Worm (Caenorhabditis elegans): ENCODE results near the gene T26E4.4.
"Not testable (repeated sequence)": the region's sequence is repeated elsewhere in the genome, so short reads cannot be mapped to it uniquely, and the experiment has no call there.

T26E4.4 gene

ce11 chrV:15807420-15807819 lies 15.1 kb upstream of the T26E4.4 start, which contains the start of gene srsx-38:
Gene srsx-38, minus strand, starts transcription at chrV:15807520.
- not testable (repeated sequence) for TF ChIP-seq him-1, dao-5, W03F9.2 (tag; optimal IDR thresholded peaks at IDR 0.05)

- not testable (repeated sequence) for TF ChIP-seq him-1, dao-5, W03F9.2 (tag; optimal IDR thresholded peaks at IDR 0.05)
Observed at ce11 chrV:15803748-15804147, 11.4 kb upstream of the T26E4.4 start, which contains the start of gene T26E4.18. Gene T26E4.18, minus strand, starts transcription at chrV:15803848.

- TF ChIP-seq W03F9.2, dao-5, him-1 (tag; optimal IDR thresholded peaks at IDR 0.05): not testable (repeated sequence)
Observed at ce11 chrV:15803079-15803478, 10.8 kb upstream of the T26E4.4 start, which contains the start of gene srd-27. Gene srd-27, plus strand, starts transcription at chrV:15803379.

ce11 chrV:15802623-15803022 lies 10.3 kb upstream of the T26E4.4 start, which contains the start of gene T26E4.9:
Gene T26E4.9, minus strand, starts transcription at chrV:15802723.
- not testable (repeated sequence) for TF ChIP-seq W03F9.2, dao-5, him-1 (tag; optimal IDR thresholded peaks at IDR 0.05)

ce11 chrV:15798108-15798507 lies 5.8 kb upstream of the T26E4.4 start, which contains the start of gene T26E4.10:
Gene T26E4.10, minus strand, starts transcription at chrV:15798208.
- no peak for TF ChIP-seq dao-5 (tag; optimal IDR thresholded peaks at IDR 0.05)
- TF ChIP-seq him-1 (tag; optimal IDR thresholded peaks at IDR 0.05), result no peak
- TF ChIP-seq W03F9.2 (tag; optimal IDR thresholded peaks at IDR 0.05), result no peak

- TF ChIP-seq him-1 (tag; optimal IDR thresholded peaks at IDR 0.05) (no peak), dao-5 (tag; optimal IDR thresholded peaks at IDR 0.05) (no peak), W03F9.2 (tag; optimal IDR thresholded peaks at IDR 0.05) (no peak)
Observed at ce11 chrV:15796087-15796486, 3.8 kb upstream of the T26E4.4 start, which contains the start of gene nhr-223. Gene nhr-223, plus strand, starts transcription at chrV:15796387.

ce11 chrV:15793270-15793669 lies 961 bp upstream of the T26E4.4 start, which contains the start of gene T26E4.7:
Gene T26E4.7, plus strand, starts transcription at chrV:15793570.
- no peak for TF ChIP-seq him-1 (tag; optimal IDR thresholded peaks at IDR 0.05)
- TF ChIP-seq W03F9.2 (tag; optimal IDR thresholded peaks at IDR 0.05), result no peak
- no peak for TF ChIP-seq dao-5 (tag; optimal IDR thresholded peaks at IDR 0.05)

ce11 chrV:15782494-15782893 lies 9.8 kb downstream of the T26E4.4 start, which contains the start of gene T26E4.3:
Gene T26E4.3, plus strand, starts transcription at chrV:15782794.
- TF ChIP-seq him-1 (tag; optimal IDR thresholded peaks at IDR 0.05), result no peak

ce11 chrV:15781086-15781485 lies 11.2 kb downstream of the T26E4.4 start, which contains the start of gene T26E4.2:
Gene T26E4.2, plus strand, starts transcription at chrV:15781386.
- no peak for TF ChIP-seq W03F9.2 (tag; optimal IDR thresholded peaks at IDR 0.05)
- TF ChIP-seq dao-5 (tag; optimal IDR thresholded peaks at IDR 0.05), result no peak
- no peak for TF ChIP-seq him-1 (tag; optimal IDR thresholded peaks at IDR 0.05)

- no peak for TF ChIP-seq W03F9.2 (tag; optimal IDR thresholded peaks at IDR 0.05)
- TF ChIP-seq dao-5 (tag; optimal IDR thresholded peaks at IDR 0.05), result no peak
- TF ChIP-seq him-1 (tag; optimal IDR thresholded peaks at IDR 0.05), result no peak
Observed at ce11 chrV:15779128-15779729, 13.1 kb downstream of the T26E4.4 start, which contains the start of the genes nhr-285 and irld-52. Gene nhr-285, minus strand, starts transcription at chrV:15779228. Gene irld-52, plus strand, starts transcription at chrV:15779679.

ce11 chrV:15776651-15777050 lies 15.7 kb downstream of the T26E4.4 start, which contains the start of gene nhr-283:
Gene nhr-283, minus strand, starts transcription at chrV:15776751.
- TF ChIP-seq dao-5 (tag; optimal IDR thresholded peaks at IDR 0.05) (no peak), him-1 (tag; optimal IDR thresholded peaks at IDR 0.05) (no peak), W03F9.2 (tag; optimal IDR thresholded peaks at IDR 0.05) (no peak)

- TF ChIP-seq W03F9.2 (tag; optimal IDR thresholded peaks at IDR 0.05) (no peak), him-1 (tag; optimal IDR thresholded peaks at IDR 0.05) (no peak), dao-5 (tag; optimal IDR thresholded peaks at IDR 0.05) (no peak)
Observed at ce11 chrV:15773941-15774340, 18.4 kb downstream of the T26E4.4 start.

ce11 chrV:15773141-15773540 lies 19.2 kb downstream of the T26E4.4 start, which contains the start of gene nhr-60:
Gene nhr-60, minus strand, starts transcription at chrV:15773241.
- TF ChIP-seq dao-5 (tag; optimal IDR thresholded peaks at IDR 0.05) (no peak), him-1 (tag; optimal IDR thresholded peaks at IDR 0.05) (no peak), W03F9.2 (tag; optimal IDR thresholded peaks at IDR 0.05) (no peak)

- no peak for TF ChIP-seq him-1 (tag; optimal IDR thresholded peaks at IDR 0.05)
- no peak for TF ChIP-seq dao-5 (tag; optimal IDR thresholded peaks at IDR 0.05)
- no peak for TF ChIP-seq W03F9.2 (tag; optimal IDR thresholded peaks at IDR 0.05)
Observed at ce11 chrV:15769072-15769471, 23.2 kb downstream of the T26E4.4 start, which contains the start of gene F57A10.4. Gene F57A10.4, plus strand, starts transcription at chrV:15769438.

Data from whole organism, L4/young adult.